Worm (Caenorhabditis elegans) whole organism, midembryonic: ENCODE measurements around the gene haf-3.

Experiments
- flt-1 ChIP-seq: fragments of 200-800 bp; sonication (Bioruptor generic); IDR thresholded peaks from 2 replicates; pipeline ENCODE4 v1.3.6; 2022; ENCODE audit warnings: missing genetic modification characterization, missing compliant biosample characterization
- klf-2 ChIP-seq: fragments of 200-800 bp; sonication (Bioruptor generic); conservative IDR thresholded peaks from 2 replicates; pipeline ENCODE4 v1.3.6; 2022; ENCODE audit warnings: missing genetic modification reagents, missing genetic modification characterization, missing compliant biosample characterization
- med-1 ChIP-seq: sonication (generic microtip); optimal IDR thresholded peaks from 2 replicates; lab custom pipeline; 2017; ENCODE audit warnings: missing genetic modification characterization, mild to moderate bottlenecking, missing compliant biosample characterization, antibody characterized with exemption, missing genetic modification reagents; ENCODE audit not compliant: insufficient read depth
- ztf-29 ChIP-seq: fragments of 200-800 bp; sonication (Bioruptor generic); IDR thresholded peaks from 2 replicates; pipeline ENCODE4 v1.3.6; 2022; ENCODE audit warnings: missing genetic modification reagents, missing genetic modification characterization, missing compliant biosample characterization

ce11 chrV:15757645-15758044 is 8.3 kb downstream of the haf-3 start:
- no peak for TF ChIP-seq med-1 (GFP tag; lab: Kevin White, UChicago)
- no peak for TF ChIP-seq klf-2 (GFP tag; lab: Robert Waterston, UW)
- no peak for TF ChIP-seq ztf-29
- no peak for TF ChIP-seq flt-1 (GFP tag; lab: Robert Waterston, UW)
